Worm (Caenorhabditis elegans) whole organism, dauer: Measurements from ENCODE around the gene C14C10.1.

ENCODE experiments used
- unc-62 ChIP-seq: sonication (generic microtip); optimal IDR thresholded peaks from 2 replicates; lab custom pipeline; 2017; ENCODE audit warnings: missing biosample characterization, missing genetic modification reagents, missing genetic modification characterization

The C14C10.1 gene

ce11 chrV:12599110-12599509, 11.0 kb downstream of the C14C10.1 start, which contains the start of the genes C14C10.10 and ril-2:
TSS of gene C14C10.10 (minus strand) at chrV:12599128.
TSS of gene ril-2 (minus strand) at chrV:12599157.
- TF ChIP-seq unc-62 (GFP tag; lab: Kevin White, UChicago), result no peak

ce11 chrV:12599510-12600242, 11.5 kb downstream of the C14C10.1 start, which contains the start of gene C14C10.5:
TSS of gene C14C10.5 (plus strand) at chrV:12600192.
- TF ChIP-seq unc-62 (GFP tag; lab: Kevin White, UChicago), result no peak

- TF ChIP-seq unc-62 (GFP tag; lab: Kevin White, UChicago), result no peak
Observed at ce11 chrV:12601835-12602234, 13.7 kb downstream of the C14C10.1 start.

DNA sequence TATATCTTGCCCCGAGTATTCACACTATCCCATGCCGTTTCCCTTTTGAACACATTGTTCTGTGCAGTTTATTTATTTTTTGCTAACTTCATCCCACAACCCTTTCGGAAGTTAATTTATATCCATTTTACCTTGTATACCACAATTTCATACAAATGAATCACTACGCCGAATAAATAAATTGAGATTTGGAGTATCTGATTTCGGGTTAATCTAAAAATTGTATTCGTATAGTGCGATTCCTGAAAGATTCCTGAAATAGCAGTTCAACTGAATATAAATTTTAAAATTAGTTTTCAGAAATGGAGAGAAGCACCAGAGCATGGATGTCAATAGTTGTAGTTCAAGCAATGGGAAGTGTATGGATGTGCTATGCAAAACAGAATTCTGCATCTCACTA, 19.0 kb downstream of the C14C10.1 start, which contains the start of gene erg-28:
erg-28 (plus strand) TSS at position 301 of the 400 bp plus-strand sequence.
- no peak for TF ChIP-seq unc-62 (GFP tag; lab: Kevin White, UChicago)

DNA sequence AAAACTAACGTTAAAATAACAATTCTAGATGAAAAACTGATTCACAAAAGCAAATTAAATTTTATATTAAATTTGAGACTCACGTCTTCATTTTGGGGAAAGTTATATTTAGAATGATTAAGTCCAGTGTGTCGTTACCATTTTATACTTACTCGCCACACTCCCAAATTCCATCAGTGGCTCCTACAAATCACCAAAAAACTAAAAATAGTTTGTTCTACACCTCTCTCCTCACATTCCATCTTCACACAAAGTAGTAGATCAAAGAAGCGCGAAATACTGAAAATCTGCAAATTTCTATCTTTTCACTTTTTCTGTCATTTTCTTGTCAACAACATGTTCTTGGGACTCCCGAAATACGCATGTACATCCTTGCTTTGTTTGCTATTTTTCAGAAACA, 20.7 kb downstream of the C14C10.1 start, which contains the start of gene ZC116.5:
ZC116.5 (minus strand) TSS at position 101 of the 400 bp plus-strand sequence.
- no peak for TF ChIP-seq unc-62 (GFP tag; lab: Kevin White, UChicago)

DNA sequence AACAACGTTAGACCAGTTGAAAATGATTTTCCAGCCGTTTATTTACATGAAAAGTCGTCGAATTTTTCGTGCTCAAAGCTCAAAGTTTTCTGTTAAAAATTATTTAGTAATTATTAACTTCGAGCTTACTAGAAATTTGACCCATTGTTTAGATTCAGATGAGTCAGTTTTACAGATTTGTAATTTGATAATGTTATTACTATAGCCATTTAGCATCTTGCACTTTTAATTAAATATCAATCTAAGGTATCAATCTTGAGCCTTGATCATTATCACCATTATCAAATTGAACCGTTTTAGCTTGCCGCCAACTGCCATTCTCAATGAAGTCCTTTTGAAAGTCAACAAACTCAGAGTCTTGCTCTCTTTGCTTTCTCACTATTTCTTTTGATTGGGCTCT, 21.4 kb downstream of the C14C10.1 start, which contains the start of gene ZC116.1:
ZC116.1 (plus strand) TSS at position 301 of the 400 bp plus-strand sequence.
- no peak for TF ChIP-seq unc-62 (GFP tag; lab: Kevin White, UChicago)

ce11 chrV:12611029-12611428, 22.9 kb downstream of the C14C10.1 start, which contains the start of gene cubn-1:
TSS of gene cubn-1 (plus strand) at chrV:12611329.
- TF ChIP-seq unc-62 (GFP tag; lab: Kevin White, UChicago), result no peak

DNA sequence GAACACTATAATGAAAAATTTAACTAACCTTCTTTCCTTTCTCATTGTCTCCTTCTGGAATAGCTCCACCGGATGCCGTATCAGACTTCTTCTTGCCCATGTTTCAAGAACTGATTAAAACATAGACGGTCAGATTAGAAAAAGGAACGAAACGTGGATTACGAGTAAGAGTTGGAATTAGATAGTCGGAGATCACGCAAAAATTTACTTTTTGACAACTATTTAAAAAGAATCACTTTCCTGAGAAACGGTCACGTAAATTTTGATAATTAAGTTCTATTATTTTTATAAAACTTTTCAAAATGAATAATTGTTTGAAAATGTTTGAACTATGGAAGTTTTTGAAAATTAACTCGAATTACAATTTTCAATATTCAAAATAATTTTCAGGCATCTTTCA, 24.0 kb downstream of the C14C10.1 start, which contains the start of gene cyc-2.2:
cyc-2.2 (minus strand) TSS at position 101 of the 400 bp plus-strand sequence.
- no peak for TF ChIP-seq unc-62 (GFP tag; lab: Kevin White, UChicago)

DNA sequence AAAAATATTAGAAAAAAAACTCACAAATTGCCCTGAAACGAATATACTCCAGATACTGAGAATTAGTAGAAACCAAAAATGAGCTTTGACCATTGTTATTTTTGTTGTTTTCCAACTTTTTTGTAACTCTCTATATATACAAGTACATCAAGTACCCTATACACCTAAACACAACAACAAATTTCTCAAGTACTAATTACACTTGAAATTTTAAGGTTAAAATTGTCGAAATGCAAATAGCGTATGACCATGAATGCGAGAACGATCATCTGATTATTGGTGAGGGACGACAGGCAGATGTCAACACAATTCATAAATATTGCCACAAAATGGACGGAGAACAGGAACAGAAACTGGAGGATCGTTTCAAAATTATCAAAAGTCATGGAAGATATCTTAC, 36.2 kb downstream of the C14C10.1 start, which contains the start of gene F56H9.9:
F56H9.9 (minus strand) TSS at position 101 of the 400 bp plus-strand sequence.
- no peak for TF ChIP-seq unc-62 (GFP tag; lab: Kevin White, UChicago)

DNA sequence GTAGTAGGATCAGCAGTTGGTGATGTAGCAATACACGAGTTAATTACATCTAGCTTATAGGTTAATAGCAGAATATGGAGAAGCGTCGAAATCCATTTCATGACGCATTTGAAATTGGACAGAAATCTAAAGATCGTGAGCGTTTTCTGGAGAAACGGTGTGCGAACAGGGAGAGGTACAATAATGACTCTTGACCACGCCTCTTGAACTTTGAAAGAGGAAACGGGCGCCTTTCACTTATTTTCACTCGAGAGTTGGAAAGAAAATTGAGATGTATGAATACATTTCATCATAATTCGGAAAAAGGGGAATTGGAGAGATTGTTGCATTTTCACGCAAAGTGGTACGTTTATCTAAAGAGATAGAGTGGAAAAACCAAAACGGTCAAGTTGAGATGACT, 41.6 kb downstream of the C14C10.1 start, which contains the start of gene F56H9.6:
F56H9.6 (minus strand) TSS at position 101 of the 400 bp plus-strand sequence.
- TF ChIP-seq unc-62 (GFP tag; lab: Kevin White, UChicago), result no peak

DNA sequence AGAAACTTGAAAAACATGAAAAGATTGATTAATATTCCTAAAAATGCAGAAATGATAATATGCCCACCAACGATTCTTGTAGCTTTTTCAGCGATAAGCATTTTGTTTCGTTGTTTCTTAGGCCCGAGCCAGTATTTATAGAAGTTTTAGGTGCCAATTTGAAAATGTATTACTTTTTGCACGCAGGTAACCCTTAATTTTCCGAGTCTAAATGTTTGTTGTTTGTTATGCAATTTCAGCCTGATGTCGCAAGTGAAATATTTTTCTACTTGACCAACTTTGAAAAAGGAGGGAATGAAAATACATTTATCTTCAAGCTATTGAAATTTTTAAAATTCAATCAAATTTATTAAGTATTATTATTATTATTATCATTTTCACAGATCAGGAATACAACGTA, 43.9 kb downstream of the C14C10.1 start, which contains the start of gene srx-113:
srx-113 (minus strand) TSS at position 101 of the 400 bp plus-strand sequence.
- TF ChIP-seq unc-62 (GFP tag; lab: Kevin White, UChicago), result no peak

DNA sequence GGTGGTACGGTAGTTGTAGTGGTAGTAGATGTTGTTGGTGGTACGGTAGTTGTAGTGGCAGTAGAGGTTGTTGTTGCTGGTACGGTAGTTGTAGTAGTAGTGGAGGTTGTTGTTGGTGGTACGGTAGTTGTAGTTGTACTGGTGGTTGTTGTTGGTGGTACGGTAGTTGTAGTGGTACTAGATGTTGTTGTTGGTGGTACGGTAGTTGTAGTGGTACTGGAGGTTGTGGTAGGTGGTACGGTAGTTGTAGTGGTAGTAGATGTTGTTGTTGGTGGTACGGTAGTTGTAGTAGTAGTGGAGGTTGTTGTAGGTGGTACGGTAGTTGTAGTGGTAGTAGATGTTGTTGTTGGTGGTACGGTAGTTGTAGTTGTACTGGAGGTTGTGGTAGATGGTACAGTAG, 44.9 kb downstream of the C14C10.1 start:
- no peak for TF ChIP-seq unc-62 (GFP tag; lab: Kevin White, UChicago)

ce11 chrV:12634050-12634449, 45.9 kb downstream of the C14C10.1 start:
- TF ChIP-seq unc-62 (GFP tag; lab: Kevin White, UChicago), result no peak

ce11 chrV:12634746-12635145, 46.6 kb downstream of the C14C10.1 start:
- TF ChIP-seq unc-62 (GFP tag; lab: Kevin White, UChicago), result no peak

ce11 chrV:12635218-12635617, 47.1 kb downstream of the C14C10.1 start:
- no peak for TF ChIP-seq unc-62 (GFP tag; lab: Kevin White, UChicago)

- no peak for TF ChIP-seq unc-62 (GFP tag; lab: Kevin White, UChicago)
Observed at ce11 chrV:12636248-12636647, 48.1 kb downstream of the C14C10.1 start.
